Worm (Caenorhabditis elegans): ENCODE data around the gene C23G10.2.

DNA sequence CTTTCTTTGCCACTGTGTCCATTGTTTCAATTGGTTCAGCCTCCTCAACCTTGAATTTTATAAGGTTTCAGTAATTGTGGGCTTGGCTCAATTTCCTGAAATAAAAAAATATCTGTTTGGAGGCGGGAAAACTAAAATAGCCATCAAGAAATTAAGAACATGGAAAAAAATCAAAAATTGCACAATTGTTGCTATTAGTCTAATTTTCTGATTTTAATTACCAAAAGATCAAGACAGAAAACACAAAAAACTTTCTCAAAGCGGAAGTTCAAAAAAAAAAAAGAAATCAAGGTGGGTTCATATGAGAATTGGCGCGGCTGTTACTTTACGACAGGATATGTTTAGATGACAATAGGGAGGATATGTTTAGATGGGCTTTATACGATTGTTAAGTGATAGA lies 23.0 kb downstream of the C23G10.2 start, which contains the start of gene esyt-2:
- no peak for TF ChIP-seq ztf-11 (tag; optimal IDR thresholded peaks at IDR 0.05)
- TF ChIP-seq fos-1 (tag; optimal IDR thresholded peaks at IDR 0.05): no peak
- no peak for TF ChIP-seq nhr-10 (tag; optimal IDR thresholded peaks at IDR 0.05)
- TF ChIP-seq ama-1 (optimal IDR thresholded peaks at IDR 0.05): no peak
- no peak for TF ChIP-seq dve-1 (tag; optimal IDR thresholded peaks at IDR 0.05; ENCODE audit: insufficient read depth)
- no peak for TF ChIP-seq snpc-4 (tag; optimal IDR thresholded peaks at IDR 0.05)
- no peak for TF ChIP-seq tra-1 (GFP tag; IDR thresholded peaks at IDR 0.05)
